Fruit fly (Drosophila melanogaster): Measurements from ENCODE around the gene CG34280.
A peak's percentile ranks its signal among the peaks of the same experiment; 100 is the strongest.

CG34280 gene

DNA sequence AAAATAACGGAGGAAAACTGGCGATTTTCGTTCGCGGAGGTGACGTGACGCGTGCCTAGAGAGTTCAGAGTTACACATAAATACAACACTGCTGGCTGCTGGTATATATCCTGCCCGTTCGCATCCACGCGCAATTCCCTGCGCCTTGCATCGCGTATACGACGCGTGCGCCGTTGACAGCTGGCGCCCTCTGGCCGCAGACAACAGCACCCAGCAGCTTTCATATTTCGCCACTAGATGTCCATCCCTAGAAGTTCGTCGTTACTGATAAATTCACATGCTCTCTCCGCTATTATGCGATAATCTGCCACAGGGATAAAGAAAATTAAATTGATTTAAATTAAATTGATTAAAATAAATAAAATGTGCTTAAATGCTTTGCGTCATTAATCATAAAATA is 1.1 kb downstream of the CG34280 start, which contains the start of gene Sur-8 (continued):
- TF ChIP-seq Hr4 (GFP tag; optimal IDR thresholded peaks at IDR 0.05), result peak; percentile 31
- no peak for TF ChIP-seq CG6854 (GFP tag; optimal IDR thresholded peaks at IDR 0.05)
- no peak for TF ChIP-seq fd59A (GFP tag; optimal IDR thresholded peaks at IDR 0.05)
- TF ChIP-seq CG1621 (tag; optimal IDR thresholded peaks at IDR 0.05), result no peak
- TF ChIP-seq CG32006 (GFP tag; optimal IDR thresholded peaks at IDR 0.05), result peak; percentile 26
- peak; percentile 51 for TF ChIP-seq OdsH (GFP tag; optimal IDR thresholded peaks at IDR 0.05)
- TF ChIP-seq Sox14 (GFP tag; optimal IDR thresholded peaks at IDR 0.05), result peak; percentile 52
- no peak for TF ChIP-seq CG10669 (GFP tag; optimal IDR thresholded peaks at IDR 0.05)
- TF ChIP-seq CG6792 (GFP tag; optimal IDR thresholded peaks at IDR 0.05), result peak; percentile 23
- TF ChIP-seq cyc (GFP tag; optimal IDR thresholded peaks at IDR 0.05), result peak; percentile 63
- TF ChIP-seq Ets21C (GFP tag; optimal IDR thresholded peaks at IDR 0.05), result peak; percentile 4
- TF ChIP-seq svp (GFP tag), result peak; percentile 68
- peak; percentile 65 for TF ChIP-seq pdm3 (GFP tag; optimal IDR thresholded peaks at IDR 0.05)
- peak; percentile 33 for TF ChIP-seq acj6 (GFP tag; optimal IDR thresholded peaks at IDR 0.05)
- TF ChIP-seq fd85E (GFP tag; optimal IDR thresholded peaks at IDR 0.05), result no peak
- no peak for TF ChIP-seq CG3032 (tag; optimal IDR thresholded peaks at IDR 0.05)
- TF ChIP-seq CG11294 (GFP tag; IDR thresholded peaks at IDR 0.05), result no peak
- peak; percentile 9 for TF ChIP-seq CG9139 (GFP tag; optimal IDR thresholded peaks at IDR 0.05)
- peak; percentile 62 for TF ChIP-seq esn (GFP tag; optimal IDR thresholded peaks at IDR 0.05)
- peak; percentile 54 for TF ChIP-seq Met (GFP tag; optimal IDR thresholded peaks at IDR 0.05)
- TF ChIP-seq Hr38 (GFP tag; optimal IDR thresholded peaks at IDR 0.05), result no peak
- peak; percentile 8 for TF ChIP-seq CG7368 (GFP tag; optimal IDR thresholded peaks at IDR 0.05)
- TF ChIP-seq CG34406 (GFP tag; optimal IDR thresholded peaks at IDR 0.05), result peak; percentile 6
- TF ChIP-seq Lpt (GFP tag; optimal IDR thresholded peaks at IDR 0.05), result no peak
- no peak for TF ChIP-seq achi (GFP tag; optimal IDR thresholded peaks at IDR 0.05)
- TF ChIP-seq CG8319 (GFP tag; optimal IDR thresholded peaks at IDR 0.05), result peak; percentile 38
- TF ChIP-seq Eip78C (GFP tag), result peak; percentile 76
- TF ChIP-seq Blimp-1 (GFP tag; optimal IDR thresholded peaks at IDR 0.05), result no peak
- no peak; the same call in 2 of the 3 replicates for TF ChIP-seq eg (GFP tag; IDR thresholded peaks at IDR 0.05)
- peak; percentile 1 for TF ChIP-seq fkh (GFP tag; optimal IDR thresholded peaks at IDR 0.05)

DNA sequence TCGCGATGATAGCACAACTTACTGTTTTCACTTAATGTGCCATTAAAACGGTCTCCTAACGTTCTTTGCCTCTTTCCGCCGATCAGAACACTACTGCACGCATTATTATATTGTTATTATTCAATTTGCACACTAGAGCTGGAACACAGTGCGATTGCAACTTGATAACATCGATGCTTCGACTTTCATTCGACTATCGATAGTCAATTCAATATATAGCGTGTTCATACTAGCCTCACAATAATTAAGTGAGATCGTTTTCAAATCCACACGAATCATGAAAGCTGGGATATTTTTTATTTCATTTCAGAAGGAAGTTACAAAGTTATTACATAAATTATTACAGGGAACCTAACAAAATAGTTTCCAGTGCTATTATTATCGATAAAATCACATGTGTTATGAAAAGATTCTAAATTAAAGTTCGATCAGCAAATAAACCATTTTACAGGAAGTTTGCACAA is 2.2 kb downstream of the CG34280 start:
- TF ChIP-seq CG10631 (GFP tag; optimal IDR thresholded peaks at IDR 0.05), result peak; percentile 28
- TF ChIP-seq CG11902 (GFP tag; optimal IDR thresholded peaks at IDR 0.05), result no peak
- peak; percentile 22 for TF ChIP-seq Eip75B (GFP tag; optimal IDR thresholded peaks at IDR 0.05)
- no peak for TF ChIP-seq dac (GFP tag; optimal IDR thresholded peaks at IDR 0.05)
- peak; percentile 70 for TF ChIP-seq eg (GFP tag; IDR thresholded peaks at IDR 0.05)
- peak; percentile 46 for TF ChIP-seq CG31627 (GFP tag; optimal IDR thresholded peaks at IDR 0.05)
- peak; percentile 41 for TF ChIP-seq Met (GFP tag; optimal IDR thresholded peaks at IDR 0.05)
- peak; percentile 51 for TF ChIP-seq Hr39 (GFP tag; optimal IDR thresholded peaks at IDR 0.05)
- peak; percentile 24 for TF ChIP-seq CG3032 (tag; optimal IDR thresholded peaks at IDR 0.05)
- TF ChIP-seq Smox (GFP tag; optimal IDR thresholded peaks at IDR 0.05), result peak; percentile 57
- TF ChIP-seq Sox102F (GFP tag; optimal IDR thresholded peaks at IDR 0.05), result peak; percentile 14
- peak; percentile 23 for TF ChIP-seq acj6 (GFP tag; optimal IDR thresholded peaks at IDR 0.05)
- TF ChIP-seq CG1621 (tag; optimal IDR thresholded peaks at IDR 0.05), result no peak
- TF ChIP-seq pdm3 (GFP tag; optimal IDR thresholded peaks at IDR 0.05), result peak; percentile 60
- TF ChIP-seq Gug (GFP tag; IDR thresholded peaks at IDR 0.05), result no peak
- TF ChIP-seq topi (GFP tag; optimal IDR thresholded peaks at IDR 0.05), result peak; percentile 10
- TF ChIP-seq Eip93F (GFP tag; optimal IDR thresholded peaks at IDR 0.05), result no peak
- no peak for TF ChIP-seq Sox15 (GFP tag; optimal IDR thresholded peaks at IDR 0.05)
- TF ChIP-seq Sox14 (GFP tag; optimal IDR thresholded peaks at IDR 0.05), result peak; percentile 54
- TF ChIP-seq salr (GFP tag; optimal IDR thresholded peaks at IDR 0.05), result no peak
- TF ChIP-seq esn (GFP tag; optimal IDR thresholded peaks at IDR 0.05), result peak; percentile 44
- peak; percentile 53 for TF ChIP-seq lz (GFP tag; optimal IDR thresholded peaks at IDR 0.05)
- peak; percentile 56 for TF ChIP-seq CG32006 (GFP tag; optimal IDR thresholded peaks at IDR 0.05)
- no peak for TF ChIP-seq CG6808 (GFP tag; optimal IDR thresholded peaks at IDR 0.05)
- TF ChIP-seq Hr38 (GFP tag; optimal IDR thresholded peaks at IDR 0.05), result no peak
- TF ChIP-seq fkh (GFP tag; optimal IDR thresholded peaks at IDR 0.05), result peak; percentile 67
- TF ChIP-seq achi (GFP tag; optimal IDR thresholded peaks at IDR 0.05), result peak; percentile 28
- peak; percentile 20 for TF ChIP-seq Ets21C (GFP tag; optimal IDR thresholded peaks at IDR 0.05)
- peak; percentile 92 for TF ChIP-seq vri (GFP tag; optimal IDR thresholded peaks at IDR 0.05)
- no peak for TF ChIP-seq cyc (GFP tag; optimal IDR thresholded peaks at IDR 0.05)
- peak; percentile 50 for TF ChIP-seq Eip78C (GFP tag)
- peak; percentile 74 for TF ChIP-seq Hr4 (GFP tag; optimal IDR thresholded peaks at IDR 0.05)
- peak; percentile 53 for TF ChIP-seq CG15336 (GFP tag; IDR thresholded peaks at IDR 0.05)
- peak; percentile 45 for TF ChIP-seq OdsH (GFP tag; optimal IDR thresholded peaks at IDR 0.05)
- no peak for TF ChIP-seq CG8119 (GFP tag; IDR thresholded peaks at IDR 0.05)
- TF ChIP-seq CG6792 (GFP tag; optimal IDR thresholded peaks at IDR 0.05), result no peak
- no peak for TF ChIP-seq svp (GFP tag)

Measured in whole organism, prepupa.